Fruit fly (Drosophila melanogaster) whole organism, embryonic: Measurements from ENCODE around the gene CG9590.

Experiments
- CG1024 ChIP-seq: fragments of 200-800 bp; sonication (Bioruptor generic); IDR thresholded peaks from 2 replicates; pipeline ENCODE4 v1.3.6; 2022; ENCODE audit warnings: missing biosample characterization, missing genetic modification characterization
- CG10267 ChIP-seq: fragments of 200-800 bp; sonication (Bioruptor generic); optimal IDR thresholded peaks from 2 replicates; lab custom pipeline; 2018; ENCODE audit warnings: missing biosample characterization, mild to moderate bottlenecking, missing genetic modification characterization, moderate library complexity
- CG10565 ChIP-seq: fragments of 200-800 bp; sonication (Bioruptor generic); optimal IDR thresholded peaks from 3 replicates; lab custom pipeline; 2016; ENCODE audit warnings: missing biosample characterization, mild to moderate bottlenecking, missing genetic modification characterization
- CG11456 ChIP-seq: fragments of 200-800 bp; sonication (Bioruptor generic); IDR thresholded peaks from 3 replicates; pipeline ENCODE4 v1.3.6; 2022; ENCODE audit warnings: missing biosample characterization, missing genetic modification characterization
- CG13287 ChIP-seq: fragments of 200-800 bp; sonication (Bioruptor generic); IDR thresholded peaks from 2 replicates; pipeline ENCODE4 v1.3.6; 2022; ENCODE audit warnings: missing biosample characterization, missing genetic modification characterization; ENCODE audit not compliant: partially characterized antibody
- CG14014 ChIP-seq: fragments of 200-800 bp; sonication (Bioruptor generic); IDR thresholded peaks from 2 replicates; pipeline ENCODE4 v1.3.6; 2022; ENCODE audit warnings: missing biosample characterization, missing genetic modification characterization
- CG14050 ChIP-seq: fragments of 200-800 bp; sonication (Bioruptor generic); IDR thresholded peaks from 3 replicates; pipeline ENCODE4 v1.3.6; 2022; ENCODE audit warnings: missing biosample characterization, missing genetic modification characterization
- CG14441 ChIP-seq: fragments of 200-800 bp; sonication (Bioruptor generic); IDR thresholded peaks from 2 replicates; pipeline ENCODE4 v1.3.6; 2022; ENCODE audit warnings: missing biosample characterization, missing genetic modification characterization
- CG16863 ChIP-seq: fragments of 200-800 bp; sonication (Bioruptor generic); optimal IDR thresholded peaks from 3 replicates; lab custom pipeline; 2016; ENCODE audit warnings: missing biosample characterization, missing genetic modification characterization
- CG17829 ChIP-seq: fragments of 200-800 bp; optimal IDR thresholded peaks from 2 replicates; lab custom pipeline; 2019; ENCODE audit warnings: missing biosample characterization, mild to moderate bottlenecking, missing genetic modification characterization, moderate library complexity
- CG2678 ChIP-seq: fragments of 200-800 bp; sonication (Bioruptor generic); optimal IDR thresholded peaks from 3 replicates; lab custom pipeline; 2019; ENCODE audit warnings: missing biosample characterization, mild to moderate bottlenecking, missing genetic modification characterization, moderate library complexity
- CG30431 ChIP-seq: fragments of 200-800 bp; sonication (Bioruptor generic); optimal IDR thresholded peaks from 2 replicates; lab custom pipeline; 2017; ENCODE audit warnings: missing biosample characterization, missing genetic modification characterization
- CG3281 ChIP-seq: fragments of 200-800 bp; sonication (Bioruptor generic); optimal IDR thresholded peaks from 3 replicates; lab custom pipeline; 2017; ENCODE audit warnings: missing biosample characterization, mild to moderate bottlenecking, missing genetic modification characterization
- CG33557 ChIP-seq: fragments of 200-800 bp; sonication (Bioruptor generic); optimal IDR thresholded peaks from 2 replicates; lab custom pipeline; 2019; ENCODE audit warnings: missing biosample characterization, mild to moderate bottlenecking, missing genetic modification characterization, moderate library complexity
- CG34224 ChIP-seq: fragments of 200-800 bp; sonication (Bioruptor generic); IDR thresholded peaks from 3 replicates; pipeline ENCODE4 v1.3.6; 2022; ENCODE audit warnings: missing biosample characterization, missing genetic modification characterization; ENCODE audit not compliant: partially characterized antibody
- CG4404 ChIP-seq: fragments of 200-800 bp; sonication (Bioruptor generic); IDR thresholded peaks from 2 replicates; pipeline ENCODE4 v1.3.6; 2022; ENCODE audit warnings: missing biosample characterization, missing genetic modification characterization
- CG4707 ChIP-seq: fragments of 200-800 bp; sonication (Bioruptor generic); optimal IDR thresholded peaks from 2 replicates; lab custom pipeline; 2018; ENCODE audit warnings: missing biosample characterization, mild to moderate bottlenecking, missing genetic modification characterization, moderate library complexity
- CG5245 ChIP-seq: fragments of 200-800 bp; sonication (Bioruptor generic); optimal IDR thresholded peaks from 3 replicates; lab custom pipeline; 2016; ENCODE audit warnings: missing biosample characterization, missing genetic modification characterization
- CG5953 ChIP-seq: fragments of 200-800 bp; sonication (Bioruptor generic); IDR thresholded peaks from 2 replicates; pipeline ENCODE4 v1.3.6; 2022; ENCODE audit warnings: missing biosample characterization, missing genetic modification characterization
- CG7745 ChIP-seq: fragments of 200-800 bp; sonication (Bioruptor generic); optimal IDR thresholded peaks from 2 replicates; lab custom pipeline; 2018; ENCODE audit warnings: missing biosample characterization, mild to moderate bottlenecking, missing genetic modification characterization, moderate library complexity
- CG7963 ChIP-seq: fragments of 200-800 bp; sonication (Bioruptor generic); IDR thresholded peaks from 3 replicates; pipeline ENCODE4 v1.3.6; 2022; ENCODE audit warnings: missing biosample characterization, missing genetic modification characterization; ENCODE audit not compliant: partially characterized antibody
- CG8924 ChIP-seq: fragments of 200-800 bp; optimal IDR thresholded peaks from 3 replicates; lab custom pipeline; 2019; ENCODE audit warnings: missing biosample characterization, mild to moderate bottlenecking, missing genetic modification characterization, moderate library complexity
- D ChIP-seq, 2 experiments: fragments of 200-800 bp in 1 of 2; fragments of >200 bp in 1 of 2; sonication (Bioruptor generic) in 1 of 2; optimal IDR thresholded peaks; 2 replicates in 1 of 2; 3 replicates in 1 of 2; lab custom pipeline; 2017; ENCODE audit warnings: mild to moderate bottlenecking in 1 of 2, missing biosample characterization in 1 of 2, missing genetic modification characterization in 1 of 2, missing genetic modification reagents in 1 of 2
- Dip2 ChIP-seq: fragments of 200-800 bp; sonication (Bioruptor generic); IDR thresholded peaks from 2 replicates; pipeline ENCODE4 v1.3.6; 2022; ENCODE audit warnings: missing biosample characterization, missing genetic modification characterization
- H2.0 ChIP-seq: fragments of 200-800 bp; sonication (Bioruptor generic); IDR thresholded peaks from 2 replicates; pipeline ENCODE4 v1.3.6; 2022; ENCODE audit warnings: missing biosample characterization, missing genetic modification characterization
- HLHmδ ChIP-seq: fragments of 200-800 bp; sonication (Bioruptor generic); optimal IDR thresholded peaks from 2 replicates; lab custom pipeline; 2018; ENCODE audit warnings: missing biosample characterization, mild to moderate bottlenecking, missing genetic modification characterization, moderate library complexity
- Max ChIP-seq: fragments of 200-800 bp; sonication (Bioruptor generic); optimal IDR thresholded peaks from 2 replicates; lab custom pipeline; 2016; ENCODE audit warnings: missing biosample characterization, mild to moderate bottlenecking, missing genetic modification characterization
- Med ChIP-seq: fragments of 200-800 bp; sonication (Bioruptor generic); peaks from one replicate; lab custom pipeline; 2016; ENCODE audit warnings: missing biosample characterization, missing genetic modification characterization, mild to moderate bottlenecking, inconsistent platforms, moderate library complexity
- Oli ChIP-seq: fragments of 200-800 bp; sonication (Bioruptor generic); optimal IDR thresholded peaks from 2 replicates; lab custom pipeline; 2018; ENCODE audit warnings: missing biosample characterization, mild to moderate bottlenecking, missing genetic modification characterization, moderate library complexity
- Ssrp ChIP-seq: fragments of 200-800 bp; sonication (Bioruptor generic); optimal IDR thresholded peaks from 2 replicates; lab custom pipeline; 2018; ENCODE audit warnings: missing biosample characterization, mild to moderate bottlenecking, missing genetic modification characterization, moderate library complexity
- Trl ChIP-seq, 3 experiments: fragments of >200 bp in 2 of 3; fragments of 200-800 bp in 1 of 3; sonication (Bioruptor generic) in 1 of 3; optimal IDR thresholded peaks; 2 replicates in 1 of 3; 3 replicates in 2 of 3; lab custom pipeline; 2016 to 2017; ENCODE audit warnings: missing biosample characterization in 1 of 3, missing genetic modification characterization in 1 of 3
- Xbp1 ChIP-seq: fragments of 200-800 bp; sonication (Bioruptor generic); optimal IDR thresholded peaks from 3 replicates; lab custom pipeline; 2016; ENCODE audit warnings: missing biosample characterization, mild to moderate bottlenecking, missing genetic modification characterization
- Xrp1 ChIP-seq: fragments of 200-800 bp; sonication (Bioruptor generic); IDR thresholded peaks from 2 replicates; pipeline ENCODE4 v1.3.6; 2022; ENCODE audit warnings: missing biosample characterization, missing genetic modification characterization
- abd-A ChIP-seq: fragments of 200-800 bp; sonication (Bioruptor generic); optimal IDR thresholded peaks from 3 replicates; lab custom pipeline; 2019; ENCODE audit warnings: missing biosample characterization, mild to moderate bottlenecking, missing genetic modification characterization, moderate library complexity
- aop ChIP-seq: fragments of 200-800 bp; sonication (Bioruptor generic); IDR thresholded peaks from 2 replicates; pipeline ENCODE4 v1.3.6; 2022; ENCODE audit warnings: missing biosample characterization, missing genetic modification characterization
- az2 ChIP-seq: fragments of 200-800 bp; sonication (Bioruptor generic); optimal IDR thresholded peaks from 3 replicates; lab custom pipeline; 2016; ENCODE audit warnings: missing biosample characterization, missing genetic modification characterization
- bigmax ChIP-seq: fragments of 200-800 bp; sonication (Bioruptor generic); optimal IDR thresholded peaks from 2 replicates; lab custom pipeline; 2018; ENCODE audit warnings: missing biosample characterization, mild to moderate bottlenecking, missing genetic modification characterization
- dmrt99B ChIP-seq: fragments of 200-800 bp; sonication (Bioruptor generic); optimal IDR thresholded peaks from 2 replicates; lab custom pipeline; 2018; ENCODE audit warnings: missing biosample characterization, mild to moderate bottlenecking, missing genetic modification characterization, moderate library complexity
- dysf ChIP-seq: fragments of 200-800 bp; sonication (Bioruptor generic); IDR thresholded peaks from 3 replicates; pipeline ENCODE4 v1.3.6; 2022; ENCODE audit warnings: missing biosample characterization, missing genetic modification characterization
- gcm ChIP-seq: fragments of 200-800 bp; sonication (Bioruptor generic); optimal IDR thresholded peaks from 2 replicates; lab custom pipeline; 2019; ENCODE audit warnings: missing biosample characterization, mild to moderate bottlenecking, missing genetic modification characterization, moderate library complexity
- gsb ChIP-seq: fragments of 200-800 bp; sonication (Bioruptor generic); IDR thresholded peaks from 2 replicates; pipeline ENCODE4 v1.3.6; 2022; ENCODE audit warnings: missing biosample characterization, missing genetic modification characterization
- h ChIP-seq: fragments of >200 bp; optimal IDR thresholded peaks from 2 replicates; lab custom pipeline; 2017
- jing ChIP-seq: fragments of 200-800 bp; sonication (Bioruptor generic); optimal IDR thresholded peaks from 2 replicates; lab custom pipeline; 2018; ENCODE audit warnings: missing biosample characterization, mild to moderate bottlenecking, missing genetic modification characterization
- p53 ChIP-seq: fragments of 200-800 bp; sonication (Bioruptor generic); optimal IDR thresholded peaks from 2 replicates; lab custom pipeline; 2016; ENCODE audit warnings: missing biosample characterization, missing genetic modification characterization
- sim ChIP-seq: fragments of 200-800 bp; sonication (Bioruptor generic); IDR thresholded peaks from 2 replicates; pipeline ENCODE4 v1.3.6; 2022; ENCODE audit warnings: missing biosample characterization, missing genetic modification characterization
- sr ChIP-seq: fragments of 200-800 bp; sonication (Bioruptor generic); IDR thresholded peaks from 3 replicates; pipeline ENCODE4 v1.3.6; 2022; ENCODE audit warnings: missing biosample characterization, missing genetic modification characterization
- tgo ChIP-seq: fragments of 200-800 bp; sonication (Bioruptor generic); IDR thresholded peaks from 3 replicates; pipeline ENCODE4 v1.3.6; 2022; ENCODE audit warnings: missing biosample characterization, missing genetic modification characterization
- ttk ChIP-seq: fragments of 200-800 bp; sonication (Bioruptor generic); IDR thresholded peaks from 2 replicates; pipeline ENCODE4 v2.1.2; 2022; ENCODE audit warnings: missing biosample characterization, missing genetic modification characterization
- twi ChIP-seq: fragments of 200-800 bp; optimal IDR thresholded peaks from 2 replicates; lab custom pipeline; 2019; ENCODE audit warnings: missing biosample characterization, mild to moderate bottlenecking, missing genetic modification characterization, moderate library complexity
- wek ChIP-seq: fragments of 200-800 bp; sonication (Bioruptor generic); optimal IDR thresholded peaks from 3 replicates; lab custom pipeline; 2018; ENCODE audit warnings: missing biosample characterization, mild to moderate bottlenecking, missing genetic modification characterization, moderate library complexity
- wor ChIP-seq: fragments of 200-800 bp; sonication (Bioruptor generic); IDR thresholded peaks from 2 replicates; pipeline ENCODE4 v1.3.6; 2022; ENCODE audit warnings: missing biosample characterization, missing genetic modification characterization

The CG9590 gene

dm6 chr3R:15816276-15816675 is 29.8 kb downstream of the CG9590 start (continued):
- TF ChIP-seq tgo (GFP tag; lab: Robert Waterston, UW) (0 out of 3 replicates have a peak, but pooled peaks have one; percentile 13), H2.0 (no peak), CG10565 (no peak), abd-A (tag; lab: Kevin White, UChicago) (no peak), CG3281 (GFP tag; lab: Kevin White, UChicago) (no peak), CG34224 (GFP tag; lab: Robert Waterston, UW) (no peak), CG4404 (GFP tag; lab: Robert Waterston, UW) (peak; percentile 48), ttk (GFP tag; lab: Robert Waterston, UW) (peak; percentile 50; the same call in 1 of the 2 replicates), Max (no peak), Ssrp (no peak), HLHmδ (no peak), sim (GFP tag; lab: Robert Waterston, UW) (no peak), CG8924 (tag; lab: Kevin White, UChicago) (no peak), aop (GFP tag; lab: Robert Waterston, UW) (no peak), Med (no peak), CG2678 (no peak), Trl (optimal IDR thresholded peaks at IDR 0.05; lab: Kevin White, UChicago) (no peak), Trl (GFP tag; optimal IDR thresholded peaks at IDR 0.05; lab: Kevin White, UChicago) (no peak), bigmax (GFP tag; lab: Kevin White, UChicago) (no peak), CG13287 (no peak), CG5245 (peak; percentile 1), Dip2 (GFP tag; lab: Robert Waterston, UW) (no peak), wor (GFP tag; lab: Robert Waterston, UW) (no peak), CG7963 (GFP tag; lab: Robert Waterston, UW) (no peak), CG10267 (tag; lab: Kevin White, UChicago) (no peak), dysf (peak; percentile 44; the same call in 1 of the 3 replicates), twi (tag; lab: Kevin White, UChicago) (no peak), CG30431 (GFP tag; lab: Kevin White, UChicago) (no peak), CG16863 (GFP tag; lab: Kevin White, UChicago) (peak; percentile 6), h (lab: Kevin White, UChicago) (no peak), dmrt99B (tag; lab: Kevin White, UChicago) (no peak), CG33557 (no peak), D (optimal IDR thresholded peaks at IDR 0.05; lab: Kevin White, UChicago) (no peak), D (GFP tag; optimal IDR thresholded peaks at IDR 0.05; lab: Kevin White, UChicago) (no peak), CG17829 (tag; lab: Kevin White, UChicago) (no peak), CG5953 (GFP tag; lab: Robert Waterston, UW) (no peak), gcm (GFP tag; lab: Kevin White, UChicago) (no peak), az2 (GFP tag; lab: Kevin White, UChicago) (no peak), p53 (GFP tag; lab: Kevin White, UChicago) (no peak), jing (GFP tag; lab: Kevin White, UChicago) (no peak), CG14441 (GFP tag; lab: Robert Waterston, UW) (no peak), CG4707 (no peak), wek (GFP tag; lab: Kevin White, UChicago) (no peak), CG1024 (GFP tag; lab: Robert Waterston, UW) (0 out of 2 replicates have a peak, but pooled peaks have one; percentile 16), CG14014 (GFP tag; lab: Robert Waterston, UW) (no peak), CG14050 (GFP tag; lab: Robert Waterston, UW) (no peak), CG11456 (peak; percentile 57; the same call in 1 of the 3 replicates), Xrp1 (GFP tag; lab: Robert Waterston, UW) (peak; percentile 67), CG7745 (tag; lab: Kevin White, UChicago) (no peak), sr (no peak), gsb (GFP tag; lab: Robert Waterston, UW) (no peak), Oli (tag; lab: Kevin White, UChicago) (no peak), Xbp1 (GFP tag; lab: Kevin White, UChicago) (peak; percentile 37)
